Worm (Caenorhabditis elegans) whole organism, mixed stage, embryonic: ENCODE data around the gene F58D2.2.

Experiments
- M03D4.4 ChIP-seq: sonication (generic microtip); optimal IDR thresholded peaks from 2 replicates; lab custom pipeline; 2017; ENCODE audit warnings: mild to moderate bottlenecking, missing genetic modification characterization, missing compliant biosample characterization
- bed-3 ChIP-seq: fragments of 200-800 bp; sonication (Bioruptor generic); optimal IDR thresholded peaks from 3 replicates; lab custom pipeline; 2018; ENCODE audit warnings: mild to moderate bottlenecking, missing genetic modification characterization, moderate library complexity, missing compliant biosample characterization
- blmp-1 ChIP-seq: fragments of 150-350 bp; optimal IDR thresholded peaks from 2 replicates; lab custom pipeline; 2014; ENCODE audit warnings: missing biosample characterization, missing genetic modification characterization
- ceh-39 ChIP-seq: fragments of 150-350 bp; optimal IDR thresholded peaks from 2 replicates; lab custom pipeline; 2014; ENCODE audit warnings: missing biosample characterization, missing genetic modification characterization
- ceh-43 ChIP-seq: fragments of 200-800 bp; sonication (Bioruptor generic); optimal IDR thresholded peaks from 2 replicates; lab custom pipeline; 2018; ENCODE audit warnings: mild to moderate bottlenecking, missing genetic modification characterization, moderate library complexity, missing compliant biosample characterization
- ces-1 ChIP-seq: fragments of 150-350 bp; optimal IDR thresholded peaks from 2 replicates; lab custom pipeline; 2014; ENCODE audit warnings: missing biosample characterization, missing genetic modification reagents, missing genetic modification characterization
- cnd-1 ChIP-seq: fragments of 200-800 bp; sonication (Bioruptor generic); optimal IDR thresholded peaks from 2 replicates; lab custom pipeline; 2018; ENCODE audit warnings: mild to moderate bottlenecking, missing genetic modification characterization, missing compliant biosample characterization
- drap-1 ChIP-seq: fragments of 200-800 bp; sonication (Bioruptor generic); optimal IDR thresholded peaks from 3 replicates; lab custom pipeline; 2018; ENCODE audit warnings: mild to moderate bottlenecking, missing genetic modification characterization, missing compliant biosample characterization
- elt-1 ChIP-seq: sonication (generic microtip); optimal IDR thresholded peaks from 2 replicates; lab custom pipeline; 2017; ENCODE audit warnings: missing genetic modification characterization, mild to moderate bottlenecking, missing compliant biosample characterization, antibody characterized with exemption, moderate library complexity, borderline replicate concordance; ENCODE audit not compliant: insufficient read depth
- elt-3 ChIP-seq: fragments of 150-350 bp; optimal IDR thresholded peaks from 2 replicates; lab custom pipeline; 2014; ENCODE audit warnings: missing biosample characterization, missing genetic modification characterization
- flh-1 ChIP-seq: fragments of 200-800 bp; sonication (Bioruptor generic); optimal IDR thresholded peaks from 2 replicates; lab custom pipeline; 2018; ENCODE audit warnings: mild to moderate bottlenecking, missing genetic modification characterization, moderate library complexity, missing compliant biosample characterization
- ham-2 ChIP-seq: fragments of 200-800 bp; sonication (Bioruptor generic); optimal IDR thresholded peaks from 2 replicates; lab custom pipeline; 2018; ENCODE audit warnings: mild to moderate bottlenecking, missing genetic modification characterization, missing compliant biosample characterization
- hlh-1 ChIP-seq: fragments of 150-350 bp; optimal IDR thresholded peaks from 2 replicates; lab custom pipeline; 2014; ENCODE audit warnings: missing biosample characterization, missing genetic modification reagents, missing genetic modification characterization
- lin-13 ChIP-seq: fragments of 150-350 bp; optimal IDR thresholded peaks from 2 replicates; lab custom pipeline; 2014; ENCODE audit warnings: missing biosample characterization, missing genetic modification characterization
- lin-32 ChIP-seq: fragments of 200-800 bp; sonication (Bioruptor generic); optimal IDR thresholded peaks from 2 replicates; lab custom pipeline; 2018; ENCODE audit warnings: mild to moderate bottlenecking, missing genetic modification characterization, missing compliant biosample characterization
- lsy-2 ChIP-seq: fragments of 150-350 bp; optimal IDR thresholded peaks from 2 replicates; lab custom pipeline; 2014; ENCODE audit warnings: missing biosample characterization, missing genetic modification characterization
- mep-1 ChIP-seq: fragments of 150-350 bp; optimal IDR thresholded peaks from 2 replicates; lab custom pipeline; 2017; ENCODE audit warnings: missing biosample characterization, missing genetic modification reagents, missing genetic modification characterization, inconsistent platforms
- mls-2 ChIP-seq: sonication (generic microtip); optimal IDR thresholded peaks from 2 replicates; lab custom pipeline; 2016; ENCODE audit warnings: mild to moderate bottlenecking, missing genetic modification characterization, moderate library complexity, missing compliant biosample characterization
- nhr-12 ChIP-seq: fragments of 150-350 bp; optimal IDR thresholded peaks from 2 replicates; lab custom pipeline; 2014; ENCODE audit warnings: missing biosample characterization, missing genetic modification characterization
- nhr-2 ChIP-seq: fragments of 150-350 bp; optimal IDR thresholded peaks from 2 replicates; lab custom pipeline; 2014; ENCODE audit warnings: missing biosample characterization, missing genetic modification characterization
- nhr-237 ChIP-seq: fragments of 150-350 bp; optimal IDR thresholded peaks from 2 replicates; lab custom pipeline; 2014; ENCODE audit warnings: missing biosample characterization, missing genetic modification characterization
- nhr-28 ChIP-seq: fragments of 150-350 bp; optimal IDR thresholded peaks from 2 replicates; lab custom pipeline; 2014; ENCODE audit warnings: missing biosample characterization, missing genetic modification characterization
- nhr-76 ChIP-seq: sonication (generic microtip); optimal IDR thresholded peaks from 2 replicates; lab custom pipeline; 2017; ENCODE audit warnings: missing biosample characterization, missing genetic modification characterization
- pha-4 ChIP-seq: fragments of 150-350 bp; optimal IDR thresholded peaks from 2 replicates; lab custom pipeline; 2018; ENCODE audit warnings: missing biosample characterization, missing genetic modification reagents, missing genetic modification characterization
- sem-2 ChIP-seq: fragments of 200-800 bp; sonication (Bioruptor generic); optimal IDR thresholded peaks from 2 replicates; lab custom pipeline; 2018; ENCODE audit warnings: mild to moderate bottlenecking, missing genetic modification characterization, missing compliant biosample characterization
- snpc-4 ChIP-seq: fragments of 150-350 bp; optimal IDR thresholded peaks from 2 replicates; lab custom pipeline; 2014; ENCODE audit warnings: missing biosample characterization, missing genetic modification characterization
- sptf-1 ChIP-seq: sonication (generic microtip); optimal IDR thresholded peaks from 2 replicates; lab custom pipeline; 2017; ENCODE audit warnings: mild to moderate bottlenecking, missing genetic modification characterization, moderate library complexity, missing compliant biosample characterization
- unc-120 ChIP-seq: sonication (generic microtip); optimal IDR thresholded peaks from 2 replicates; lab custom pipeline; 2017; ENCODE audit warnings: missing genetic modification characterization, missing compliant biosample characterization; ENCODE audit not compliant: poor library complexity, severe bottlenecking
- unc-39 ChIP-seq: fragments of 150-350 bp; optimal IDR thresholded peaks from 2 replicates; lab custom pipeline; 2014; ENCODE audit warnings: missing biosample characterization, missing genetic modification characterization
- unc-62 ChIP-seq: fragments of 150-350 bp; optimal IDR thresholded peaks from 2 replicates; lab custom pipeline; 2014; ENCODE audit warnings: missing biosample characterization, missing genetic modification reagents, missing genetic modification characterization
- zip-8 ChIP-seq: fragments of 150-350 bp; optimal IDR thresholded peaks from 2 replicates; lab custom pipeline; 2014; ENCODE audit warnings: missing biosample characterization, missing genetic modification characterization
- ztf-11 ChIP-seq: fragments of 150-350 bp; optimal IDR thresholded peaks from 2 replicates; lab custom pipeline; 2014; ENCODE audit warnings: missing biosample characterization, missing genetic modification characterization

The F58D2.2 gene

DNA sequence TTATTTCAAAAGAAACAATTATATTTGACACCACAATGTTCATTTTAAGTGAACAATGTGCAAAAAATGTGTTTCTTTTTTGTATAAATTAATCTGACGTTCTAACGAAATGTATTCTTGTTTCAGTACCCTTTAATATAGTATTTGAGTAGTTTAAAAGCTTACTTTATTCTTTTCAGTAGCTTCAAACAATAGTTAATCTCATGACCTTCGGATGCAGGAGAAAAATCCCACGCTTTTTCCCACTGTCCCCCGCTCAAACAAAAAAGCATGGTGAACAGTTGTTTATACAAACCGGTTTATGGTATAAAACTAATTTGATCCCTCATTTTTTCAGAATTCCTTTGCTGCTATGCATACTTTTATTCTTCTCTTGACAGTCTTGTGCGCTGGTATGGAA is 24.4 kb upstream of the F58D2.2 start, which contains the start of gene scl-14:
Gene scl-14 (plus strand): TSS at position 301 of the 400 bp plus-strand sequence.
- TF ChIP-seq lin-32 (GFP tag; lab: Kevin White, UChicago) (no peak), mls-2 (no peak), nhr-12 (tag; lab: Kevin White, UChicago) (no peak), ztf-11 (tag; lab: Kevin White, UChicago) (no peak), M03D4.4 (tag; lab: Kevin White, UChicago) (no peak), sem-2 (GFP tag; lab: Kevin White, UChicago) (no peak), unc-62 (no peak), snpc-4 (tag; lab: Kevin White, UChicago) (no peak), lin-13 (tag; lab: Kevin White, UChicago) (no peak), ham-2 (GFP tag; lab: Kevin White, UChicago) (no peak), sptf-1 (tag; lab: Kevin White, UChicago) (no peak), unc-120 (tag; lab: Kevin White, UChicago) (no peak), pha-4 (tag; lab: Kevin White, UChicago) (no peak), drap-1 (GFP tag; lab: Kevin White, UChicago) (no peak), cnd-1 (no peak), unc-39 (no peak), zip-8 (tag; lab: Kevin White, UChicago) (no peak), mep-1 (tag; lab: Kevin White, UChicago) (no peak)

DNA sequence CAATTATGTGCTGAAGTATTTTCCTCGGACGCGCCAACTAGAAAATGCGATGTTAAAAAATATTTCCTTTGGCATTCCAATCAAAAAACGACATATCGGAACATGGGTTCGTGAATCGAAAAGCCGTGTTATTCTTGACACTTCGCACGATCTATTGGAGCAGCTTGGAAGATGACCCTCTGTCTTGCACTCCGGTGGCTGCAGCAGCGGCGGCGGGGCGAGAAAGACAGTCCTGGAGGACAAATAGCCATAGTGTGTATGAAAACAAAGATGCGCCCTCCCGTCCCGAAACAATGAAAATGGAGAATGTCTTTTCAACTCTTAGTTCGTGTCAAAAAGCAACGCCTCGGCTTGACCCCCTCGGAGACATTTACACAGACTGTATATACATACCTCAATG is 22.0 kb upstream of the F58D2.2 start:
- TF ChIP-seq nhr-2 (tag; lab: Kevin White, UChicago) (no peak), pha-4 (tag; lab: Kevin White, UChicago) (no peak), unc-62 (no peak), ceh-43 (GFP tag; lab: Kevin White, UChicago) (no peak), hlh-1 (no peak), drap-1 (GFP tag; lab: Kevin White, UChicago) (no peak), flh-1 (GFP tag; lab: Kevin White, UChicago) (no peak), M03D4.4 (tag; lab: Kevin White, UChicago) (no peak), ces-1 (GFP tag; lab: Kevin White, UChicago) (no peak), lin-13 (tag; lab: Kevin White, UChicago) (no peak), nhr-12 (tag; lab: Kevin White, UChicago) (no peak), lin-32 (GFP tag; lab: Kevin White, UChicago) (no peak), nhr-76 (no peak), unc-39 (no peak), ztf-11 (tag; lab: Kevin White, UChicago) (no peak), snpc-4 (tag; lab: Kevin White, UChicago) (no peak), cnd-1 (no peak), mep-1 (tag; lab: Kevin White, UChicago) (no peak)

DNA sequence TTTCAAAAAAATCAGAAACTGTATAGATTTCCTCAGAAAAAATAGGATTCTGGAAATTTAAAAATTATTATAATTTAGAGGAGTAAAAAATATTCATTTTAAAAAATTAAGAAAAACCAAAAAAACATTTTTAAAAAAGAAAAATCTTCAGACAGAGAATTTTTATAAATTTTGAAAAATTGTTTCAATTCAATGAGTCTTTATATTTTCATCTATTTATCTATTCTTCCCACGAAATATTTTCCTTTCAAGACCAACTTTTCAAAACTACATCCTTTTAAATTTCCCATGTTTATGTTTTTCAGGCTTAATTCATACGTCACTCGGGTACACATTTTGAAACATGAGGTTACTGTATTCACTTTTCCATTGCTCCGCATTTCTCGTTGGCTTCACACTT is 19.3 kb upstream of the F58D2.2 start, which contains the start of gene nas-14:
Gene nas-14 (plus strand): TSS at position 301 of the 400 bp plus-strand sequence.
- no peak for TF ChIP-seq pha-4 (tag; lab: Kevin White, UChicago)
- no peak for TF ChIP-seq snpc-4 (tag; lab: Kevin White, UChicago)
- no peak for TF ChIP-seq blmp-1 (tag; lab: Kevin White, UChicago)
- TF ChIP-seq bed-3: no peak
- no peak for TF ChIP-seq nhr-2 (tag; lab: Kevin White, UChicago)
- TF ChIP-seq elt-3 (tag; lab: Kevin White, UChicago): no peak
- no peak for TF ChIP-seq ceh-39 (tag; lab: Kevin White, UChicago)
- TF ChIP-seq nhr-76: no peak
- TF ChIP-seq nhr-12 (tag; lab: Kevin White, UChicago): no peak
- no peak for TF ChIP-seq unc-39

DNA sequence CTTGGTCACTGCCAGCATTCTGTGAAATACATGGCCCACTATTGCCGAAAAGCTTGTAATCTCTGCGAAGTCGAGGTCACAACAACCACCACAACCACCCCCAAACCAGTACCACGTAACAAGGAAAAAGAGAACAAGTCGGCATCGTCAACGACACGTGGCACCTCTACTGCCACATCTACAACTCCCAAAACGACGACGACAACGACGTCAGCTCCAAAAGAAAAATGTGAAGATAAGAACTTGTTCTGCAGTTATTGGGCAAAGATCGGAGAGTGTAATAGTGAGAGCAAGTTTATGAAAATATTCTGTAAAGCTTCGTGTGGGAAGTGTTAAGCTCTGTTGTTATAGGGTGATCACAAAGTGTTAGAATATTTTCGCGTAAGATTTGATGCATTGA is 16.2 kb upstream of the F58D2.2 start:
- TF ChIP-seq nhr-28 (tag; lab: Kevin White, UChicago): no peak
- no peak for TF ChIP-seq drap-1 (GFP tag; lab: Kevin White, UChicago)
- no peak for TF ChIP-seq cnd-1
- no peak for TF ChIP-seq lsy-2
- no peak for TF ChIP-seq elt-3 (tag; lab: Kevin White, UChicago)
- TF ChIP-seq elt-1 (tag; lab: Kevin White, UChicago): no peak
- no peak for TF ChIP-seq snpc-4 (tag; lab: Kevin White, UChicago)
- no peak for TF ChIP-seq nhr-237 (tag; lab: Kevin White, UChicago)
- no peak for TF ChIP-seq sem-2 (GFP tag; lab: Kevin White, UChicago)
- no peak for TF ChIP-seq mls-2
- no peak for TF ChIP-seq mep-1 (tag; lab: Kevin White, UChicago)
- TF ChIP-seq blmp-1 (tag; lab: Kevin White, UChicago): no peak
- no peak for TF ChIP-seq ztf-11 (tag; lab: Kevin White, UChicago)
- TF ChIP-seq bed-3: no peak
- TF ChIP-seq unc-39: no peak
- TF ChIP-seq ces-1 (GFP tag; lab: Kevin White, UChicago): no peak
- TF ChIP-seq unc-120 (tag; lab: Kevin White, UChicago): no peak
- no peak for TF ChIP-seq pha-4 (tag; lab: Kevin White, UChicago)
- TF ChIP-seq, all 35 proteins: peak for 0
